Fruit fly (Drosophila melanogaster) whole organism, embryonic: ENCODE data around the gene fal.

Experiments
- CG1233 ChIP-seq: fragments of 200-800 bp; sonication (Bioruptor generic); optimal IDR thresholded peaks from 4 replicates; lab custom pipeline; 2018; ENCODE audit warnings: missing biosample characterization, mild to moderate bottlenecking, missing genetic modification characterization
- CG30020 ChIP-seq: fragments of 200-800 bp; optimal IDR thresholded peaks from 2 replicates; lab custom pipeline; 2019; ENCODE audit warnings: missing biosample characterization, mild to moderate bottlenecking, missing genetic modification characterization, moderate library complexity
- CG4707 ChIP-seq: fragments of 200-800 bp; sonication (Bioruptor generic); optimal IDR thresholded peaks from 2 replicates; lab custom pipeline; 2018; ENCODE audit warnings: missing biosample characterization, mild to moderate bottlenecking, missing genetic modification characterization, moderate library complexity
- Drgx ChIP-seq: fragments of 200-800 bp; sonication (Bioruptor generic); IDR thresholded peaks from 2 replicates; pipeline ENCODE4 v1.3.6; 2022; ENCODE audit warnings: missing biosample characterization, missing genetic modification characterization
- Elba2 ChIP-seq: fragments of 200-800 bp; sonication (Bioruptor generic); optimal IDR thresholded peaks from 3 replicates; lab custom pipeline; 2016; ENCODE audit warnings: missing biosample characterization, missing genetic modification characterization
- Gug ChIP-seq: fragments of 200-800 bp; sonication (Bioruptor generic); IDR thresholded peaks from 4 replicates; pipeline ENCODE4 v1.3.6; 2022; ENCODE audit warnings: missing biosample characterization, missing genetic modification characterization
- Poxn ChIP-seq: fragments of 200-800 bp; sonication (Bioruptor generic); IDR thresholded peaks from 2 replicates; pipeline ENCODE4 v1.3.6; 2022; ENCODE audit warnings: missing biosample characterization, missing genetic modification characterization
- amos ChIP-seq: fragments of 200-800 bp; sonication (Bioruptor generic); IDR thresholded peaks from 2 replicates; pipeline ENCODE4 v1.3.6; 2022; ENCODE audit warnings: missing biosample characterization, missing genetic modification characterization; ENCODE audit not compliant: partially characterized antibody
- ato ChIP-seq: fragments of 200-800 bp; sonication (Bioruptor generic); IDR thresholded peaks from 2 replicates; pipeline ENCODE4 v1.3.6; 2022; ENCODE audit warnings: missing biosample characterization, missing genetic modification characterization; ENCODE audit not compliant: partially characterized antibody
- psq ChIP-seq: fragments of 200-800 bp; sonication (Bioruptor generic); optimal IDR thresholded peaks from 2 replicates; lab custom pipeline; 2017; ENCODE audit warnings: missing biosample characterization, missing genetic modification characterization
- sim ChIP-seq: fragments of 200-800 bp; sonication (Bioruptor generic); IDR thresholded peaks from 2 replicates; pipeline ENCODE4 v1.3.6; 2022; ENCODE audit warnings: missing biosample characterization, missing genetic modification characterization
- tna ChIP-seq: fragments of 200-800 bp; sonication (Bioruptor generic); IDR thresholded peaks from 2 replicates; pipeline ENCODE4 v1.3.6; 2022; ENCODE audit warnings: missing biosample characterization, missing genetic modification characterization; ENCODE audit not compliant: partially characterized antibody
- trem ChIP-seq: fragments of 200-800 bp; optimal IDR thresholded peaks from 3 replicates; lab custom pipeline; 2019; ENCODE audit warnings: missing biosample characterization, mild to moderate bottlenecking, missing genetic modification characterization, moderate library complexity
- unpg ChIP-seq: fragments of 200-800 bp; sonication (Bioruptor generic); optimal IDR thresholded peaks from 3 replicates; lab custom pipeline; 2018; ENCODE audit warnings: missing biosample characterization, mild to moderate bottlenecking, missing genetic modification characterization, moderate library complexity

dm6 chr3L:19254715-19255428 lies 39.5 kb upstream of the fal start, which contains the start of the genes mRpL21 and rept:
- TF ChIP-seq CG30020 (tag; lab: Kevin White, UChicago), result peak; percentile 53
- TF ChIP-seq tna (GFP tag; lab: Robert Waterston, UW), result no peak
- no peak for TF ChIP-seq Poxn (GFP tag; lab: Robert Waterston, UW)
- no peak for TF ChIP-seq amos
- TF ChIP-seq ato (GFP tag; lab: Robert Waterston, UW), result no peak
- peak; percentile 53 for TF ChIP-seq trem
- TF ChIP-seq sim (GFP tag; lab: Robert Waterston, UW), result no peak
- TF ChIP-seq unpg (GFP tag; lab: Kevin White, UChicago), result peak; percentile 52
- no peak for TF ChIP-seq CG4707 (GFP tag; lab: Kevin White, UChicago)
- no peak for TF ChIP-seq psq (GFP tag; lab: Kevin White, UChicago)
- peak; percentile 36 for TF ChIP-seq CG1233 (GFP tag; lab: Kevin White, UChicago)
- no peak for TF ChIP-seq Elba2
- peak; percentile 45; the same call in 1 of the 4 replicates for TF ChIP-seq Gug (GFP tag; lab: Robert Waterston, UW)
- no peak for TF ChIP-seq Drgx (GFP tag; lab: Robert Waterston, UW)
